Worm (Caenorhabditis elegans): ENCODE measurements around the gene ehs-1.

ehs-1 gene

ce11 chrII:5860621-5861020 is 40.1 kb downstream of the ehs-1 start:
- no peak for TF ChIP-seq dao-5 (tag; optimal IDR thresholded peaks at IDR 0.05)
- no peak for TF ChIP-seq W03F9.2 (tag; optimal IDR thresholded peaks at IDR 0.05)
- no peak for TF ChIP-seq him-1 (tag; optimal IDR thresholded peaks at IDR 0.05)

ce11 chrII:5863893-5864292 is 43.4 kb downstream of the ehs-1 start, which contains the start of gene tag-234:
tag-234 (plus strand) TSS chrII:5864193.
- no peak for TF ChIP-seq W03F9.2 (tag; optimal IDR thresholded peaks at IDR 0.05)
- no peak for TF ChIP-seq him-1 (tag; optimal IDR thresholded peaks at IDR 0.05)
- TF ChIP-seq dao-5 (tag; optimal IDR thresholded peaks at IDR 0.05): no peak

ce11 chrII:5865405-5866308 is 45.1 kb downstream of the ehs-1 start, which contains the start of gene F55C12.19:
F55C12.19 (plus strand) TSS chrII:5866139.
- TF ChIP-seq dao-5 (tag; optimal IDR thresholded peaks at IDR 0.05) (no peak), him-1 (tag; optimal IDR thresholded peaks at IDR 0.05) (no peak), W03F9.2 (tag; optimal IDR thresholded peaks at IDR 0.05) (no peak)

ce11 chrII:5866920-5867319 is 46.4 kb downstream of the ehs-1 start:
- TF ChIP-seq dao-5 (tag; optimal IDR thresholded peaks at IDR 0.05): no peak
- no peak for TF ChIP-seq W03F9.2 (tag; optimal IDR thresholded peaks at IDR 0.05)
- TF ChIP-seq him-1 (tag; optimal IDR thresholded peaks at IDR 0.05): no peak

ce11 chrII:5871508-5871907 is 51.0 kb downstream of the ehs-1 start:
- no peak for TF ChIP-seq him-1 (tag; optimal IDR thresholded peaks at IDR 0.05)
- no peak for TF ChIP-seq W03F9.2 (tag; optimal IDR thresholded peaks at IDR 0.05)
- TF ChIP-seq dao-5 (tag; optimal IDR thresholded peaks at IDR 0.05): no peak

- no peak for TF ChIP-seq W03F9.2 (tag; optimal IDR thresholded peaks at IDR 0.05)
- TF ChIP-seq him-1 (tag; optimal IDR thresholded peaks at IDR 0.05): no peak
- no peak for TF ChIP-seq dao-5 (tag; optimal IDR thresholded peaks at IDR 0.05)
Measured at ce11 chrII:5872414-5872813, 51.9 kb downstream of the ehs-1 start.

All from whole organism, L4/young adult.